Worm (Caenorhabditis elegans) whole organism, midembryonic: ENCODE measurements around the gene fbxb-119.

Experiments
- T22C8.4 ChIP-seq: fragments of 200-800 bp; sonication (Bioruptor generic); IDR thresholded peaks from 2 replicates; pipeline ENCODE4 v1.3.6; 2022; ENCODE audit warnings: missing genetic modification characterization, missing compliant biosample characterization
- flt-1 ChIP-seq: fragments of 200-800 bp; sonication (Bioruptor generic); IDR thresholded peaks from 2 replicates; pipeline ENCODE4 v1.3.6; 2022; ENCODE audit warnings: missing genetic modification characterization, missing compliant biosample characterization
- ref-1 ChIP-seq: fragments of 200-800 bp; sonication (Bioruptor generic); conservative IDR thresholded peaks from 2 replicates; pipeline ENCODE4 v1.3.6; 2022; ENCODE audit warnings: missing genetic modification reagents, missing genetic modification characterization, missing compliant biosample characterization
- tab-1 ChIP-seq: fragments of 200-800 bp; sonication (Bioruptor generic); IDR thresholded peaks from 2 replicates; pipeline ENCODE4 v1.3.6; 2022; ENCODE audit warnings: missing genetic modification characterization, missing compliant biosample characterization
- ztf-23 ChIP-seq: fragments of 200-800 bp; sonication (Bioruptor generic); IDR thresholded peaks from 2 replicates; pipeline ENCODE4 v1.3.6; 2022; ENCODE audit warnings: missing genetic modification reagents, missing genetic modification characterization, missing compliant biosample characterization
- ztf-29 ChIP-seq: fragments of 200-800 bp; sonication (Bioruptor generic); IDR thresholded peaks from 2 replicates; pipeline ENCODE4 v1.3.6; 2022; ENCODE audit warnings: missing genetic modification reagents, missing genetic modification characterization, missing compliant biosample characterization

ce11 chrV:18269885-18270284 is 48.5 kb upstream of the fbxb-119 start, which contains the start of gene skr-6:
- TF ChIP-seq ztf-23 (no peak), ref-1 (GFP tag; lab: Robert Waterston, UW) (no peak), ztf-29 (GFP tag; lab: Robert Waterston, UW) (no peak), flt-1 (GFP tag; lab: Robert Waterston, UW) (no peak), tab-1 (GFP tag; lab: Robert Waterston, UW) (no peak), T22C8.4 (no peak)
